Worm (Caenorhabditis elegans): ENCODE results near the gene slcf-1.

ce11 chrX:10534625-10535244 lies 5.6 kb downstream of the slcf-1 start:
- TF ChIP-seq pha-4 (tag; optimal IDR thresholded peaks at IDR 0.05) = no peak
- no peak for TF ChIP-seq mep-1 (tag; optimal IDR thresholded peaks at IDR 0.05)
- no peak for TF ChIP-seq mab-5 (tag; optimal IDR thresholded peaks at IDR 0.05)
- TF ChIP-seq unc-39 (tag; optimal IDR thresholded peaks at IDR 0.05) = no peak
- TF ChIP-seq lin-13 (tag; optimal IDR thresholded peaks at IDR 0.05) = no peak
- no peak for TF ChIP-seq nhr-28 (tag; optimal IDR thresholded peaks at IDR 0.05)
- no peak for TF ChIP-seq unc-62 (GFP tag; optimal IDR thresholded peaks at IDR 0.05)
- TF ChIP-seq nhr-12 (tag; optimal IDR thresholded peaks at IDR 0.05) = no peak
- no peak for TF ChIP-seq ztf-11 (tag; optimal IDR thresholded peaks at IDR 0.05)
- no peak for TF ChIP-seq nhr-76 (tag; optimal IDR thresholded peaks at IDR 0.05)
- TF ChIP-seq snpc-4 (tag; optimal IDR thresholded peaks at IDR 0.05) = no peak
